Fruit fly (Drosophila melanogaster) whole organism, embryonic: ENCODE data around the gene GluProRS.
A peak's percentile ranks its signal among the peaks of the same experiment; 100 is the strongest.

Experiments
- Antp ChIP-seq: fragments of 200-800 bp; sonication (Bioruptor generic); optimal IDR thresholded peaks from 3 replicates; lab custom pipeline; 2016; ENCODE audit warnings: missing biosample characterization, missing genetic modification characterization
- B-H1 ChIP-seq: fragments of 200-800 bp; sonication (Bioruptor generic); IDR thresholded peaks from 3 replicates; pipeline ENCODE4 v1.3.6; 2022; ENCODE audit warnings: missing biosample characterization, missing genetic modification characterization
- CG10366 ChIP-seq: fragments of 200-800 bp; sonication (Bioruptor generic); IDR thresholded peaks from 2 replicates; pipeline ENCODE4 v1.3.6; 2022; ENCODE audit warnings: missing biosample characterization, missing genetic modification characterization
- CG11398 ChIP-seq: fragments of 200-800 bp; sonication (Bioruptor generic); optimal IDR thresholded peaks from 2 replicates; lab custom pipeline; 2016; ENCODE audit warnings: missing biosample characterization, missing genetic modification characterization
- CG13624 ChIP-seq: fragments of 200-800 bp; sonication (Bioruptor generic); optimal IDR thresholded peaks from 2 replicates; lab custom pipeline; 2016; ENCODE audit warnings: missing biosample characterization, missing genetic modification characterization
- CG14014 ChIP-seq: fragments of 200-800 bp; sonication (Bioruptor generic); IDR thresholded peaks from 2 replicates; pipeline ENCODE4 v1.3.6; 2022; ENCODE audit warnings: missing biosample characterization, missing genetic modification characterization
- CG15073 ChIP-seq: fragments of 200-800 bp; sonication (Bioruptor generic); optimal IDR thresholded peaks from 2 replicates; lab custom pipeline; 2016; ENCODE audit warnings: missing biosample characterization, missing genetic modification characterization
- CG1602 ChIP-seq: fragments of 200-800 bp; sonication (Bioruptor generic); optimal IDR thresholded peaks from 3 replicates; lab custom pipeline; 2016; ENCODE audit warnings: missing biosample characterization, missing genetic modification characterization
- CG16863 ChIP-seq: fragments of 200-800 bp; sonication (Bioruptor generic); optimal IDR thresholded peaks from 3 replicates; lab custom pipeline; 2016; ENCODE audit warnings: missing biosample characterization, missing genetic modification characterization
- CG17359 ChIP-seq: fragments of 200-800 bp; sonication (Bioruptor generic); optimal IDR thresholded peaks from 3 replicates; lab custom pipeline; 2018; ENCODE audit warnings: missing biosample characterization, mild to moderate bottlenecking, missing genetic modification characterization, moderate library complexity
- CG17361 ChIP-seq: fragments of 200-800 bp; sonication (Bioruptor generic); IDR thresholded peaks from 3 replicates; pipeline ENCODE4 v1.3.6; 2022; ENCODE audit warnings: missing biosample characterization, missing genetic modification characterization
- CG17385 ChIP-seq: fragments of 200-800 bp; sonication (Bioruptor generic); optimal IDR thresholded peaks from 3 replicates; lab custom pipeline; 2018; ENCODE audit warnings: missing biosample characterization, mild to moderate bottlenecking, missing genetic modification characterization
- CG31224 ChIP-seq: fragments of 200-800 bp; sonication (Bioruptor generic); IDR thresholded peaks from 2 replicates; pipeline ENCODE4 v1.3.6; 2022; ENCODE audit warnings: missing biosample characterization, missing genetic modification characterization
- CG4360 ChIP-seq: fragments of 200-800 bp; sonication (Bioruptor generic); IDR thresholded peaks from 2 replicates; pipeline ENCODE4 v1.3.6; 2022; ENCODE audit warnings: missing biosample characterization, missing genetic modification characterization
- CG4404 ChIP-seq: fragments of 200-800 bp; sonication (Bioruptor generic); IDR thresholded peaks from 2 replicates; pipeline ENCODE4 v1.3.6; 2022; ENCODE audit warnings: missing biosample characterization, missing genetic modification characterization
- CG6272 ChIP-seq: fragments of 200-800 bp; sonication (Bioruptor generic); IDR thresholded peaks from 2 replicates; pipeline ENCODE4 v1.3.6; 2022; ENCODE audit warnings: missing biosample characterization, missing genetic modification characterization
- CG6683 ChIP-seq: fragments of 200-800 bp; sonication (Bioruptor generic); optimal IDR thresholded peaks from 2 replicates; lab custom pipeline; 2017; ENCODE audit warnings: missing biosample characterization, mild to moderate bottlenecking, missing genetic modification characterization, missing genetic modification reagents
- CG7786 ChIP-seq: fragments of 200-800 bp; sonication (Bioruptor generic); optimal IDR thresholded peaks from 2 replicates; lab custom pipeline; 2016; ENCODE audit warnings: missing biosample characterization, missing genetic modification characterization
- D19B ChIP-seq: fragments of 200-800 bp; sonication (Bioruptor generic); optimal IDR thresholded peaks from 2 replicates; lab custom pipeline; 2017; ENCODE audit warnings: missing biosample characterization, mild to moderate bottlenecking, missing genetic modification characterization
- Dad ChIP-seq: fragments of 200-800 bp; sonication (Bioruptor generic); optimal IDR thresholded peaks from 3 replicates; lab custom pipeline; 2016; ENCODE audit warnings: missing biosample characterization, missing genetic modification characterization
- Doc2 ChIP-seq: fragments of 200-800 bp; sonication (Bioruptor generic); IDR thresholded peaks from 2 replicates; pipeline ENCODE4 v1.3.6; 2022; ENCODE audit warnings: missing biosample characterization, missing genetic modification characterization
- Doc3 ChIP-seq: fragments of 200-800 bp; sonication (Bioruptor generic); IDR thresholded peaks from 3 replicates; pipeline ENCODE4 v1.3.6; 2022; ENCODE audit warnings: missing biosample characterization, missing genetic modification characterization; ENCODE audit not compliant: partially characterized antibody
- Dp ChIP-seq: fragments of 200-800 bp; sonication (Bioruptor generic); optimal IDR thresholded peaks from 2 replicates; lab custom pipeline; 2018; ENCODE audit warnings: missing biosample characterization, mild to moderate bottlenecking, missing genetic modification characterization, moderate library complexity
- E2f1 ChIP-seq: fragments of 200-800 bp; sonication (Bioruptor generic); IDR thresholded peaks from 2 replicates; pipeline ENCODE4 v1.3.6; 2022; ENCODE audit warnings: missing biosample characterization, missing genetic modification characterization
- Gsc ChIP-seq: fragments of 200-800 bp; sonication (Bioruptor generic); IDR thresholded peaks from 2 replicates; pipeline ENCODE4 v1.3.6; 2022; ENCODE audit warnings: missing biosample characterization, missing genetic modification characterization
- H15 ChIP-seq: fragments of 200-800 bp; sonication (Bioruptor generic); IDR thresholded peaks from 3 replicates; pipeline ENCODE4 v1.3.6; 2022; ENCODE audit warnings: missing biosample characterization, missing genetic modification characterization
- Hey ChIP-seq: fragments of 200-800 bp; sonication (Bioruptor generic); optimal IDR thresholded peaks from 3 replicates; lab custom pipeline; 2018; ENCODE audit warnings: missing biosample characterization, mild to moderate bottlenecking, missing genetic modification characterization
- Lhr ChIP-seq: fragments of 200-800 bp; sonication (Bioruptor generic); optimal IDR thresholded peaks from 3 replicates; lab custom pipeline; 2017; ENCODE audit warnings: mild to moderate bottlenecking, missing biosample characterization, missing genetic modification reagents, missing genetic modification characterization
- Mes4 ChIP-seq: fragments of 200-800 bp; sonication (Bioruptor generic); optimal IDR thresholded peaks from 2 replicates; lab custom pipeline; 2016; ENCODE audit warnings: missing biosample characterization, missing genetic modification characterization
- Six4 ChIP-seq: fragments of 200-800 bp; sonication (Bioruptor generic); optimal IDR thresholded peaks from 2 replicates; lab custom pipeline; 2016; ENCODE audit warnings: missing biosample characterization, missing genetic modification characterization
- Spps ChIP-seq: fragments of 200-800 bp; sonication (Bioruptor generic); optimal IDR thresholded peaks from 2 replicates; lab custom pipeline; 2018; ENCODE audit warnings: missing biosample characterization, mild to moderate bottlenecking, missing genetic modification characterization
- YL-1 ChIP-seq: fragments of 200-800 bp; sonication (Bioruptor generic); optimal IDR thresholded peaks from 3 replicates; lab custom pipeline; 2017; ENCODE audit warnings: missing biosample characterization, mild to moderate bottlenecking, missing genetic modification characterization
- ci ChIP-seq: fragments of 200-800 bp; sonication (Bioruptor generic); IDR thresholded peaks from 3 replicates; pipeline ENCODE4 v1.3.6; 2022; ENCODE audit warnings: missing biosample characterization, missing genetic modification characterization
- crol ChIP-seq: fragments of 200-800 bp; sonication (Bioruptor generic); IDR thresholded peaks from 2 replicates; pipeline ENCODE4 v1.3.6; 2022; ENCODE audit warnings: missing biosample characterization, missing genetic modification characterization
- ewg ChIP-seq: fragments of 200-800 bp; sonication (Bioruptor generic); optimal IDR thresholded peaks from 3 replicates; lab custom pipeline; 2017; ENCODE audit warnings: mild to moderate bottlenecking, missing biosample characterization, missing genetic modification reagents, missing genetic modification characterization
- fd64A ChIP-seq: fragments of 200-800 bp; sonication (Bioruptor generic); optimal IDR thresholded peaks from 3 replicates; lab custom pipeline; 2018; ENCODE audit warnings: missing biosample characterization, mild to moderate bottlenecking, missing genetic modification characterization
- her ChIP-seq: fragments of 200-800 bp; sonication (Bioruptor generic); optimal IDR thresholded peaks from 2 replicates; lab custom pipeline; 2016; ENCODE audit warnings: missing biosample characterization, missing genetic modification characterization
- insv ChIP-seq, 2 experiments: fragments of 200-800 bp; sonication (Bioruptor generic); optimal IDR thresholded peaks; 3 replicates each; lab custom pipeline; 2016 to 2018; ENCODE audit warnings: missing biosample characterization in 2 of 2, missing genetic modification characterization in 2 of 2
- knrl ChIP-seq: fragments of 200-800 bp; sonication (Bioruptor generic); IDR thresholded peaks from 3 replicates; pipeline ENCODE4 v1.3.6; 2022; ENCODE audit warnings: missing biosample characterization, missing genetic modification characterization; ENCODE audit not compliant: partially characterized antibody
- mam ChIP-seq: fragments of 200-800 bp; sonication (Bioruptor generic); optimal IDR thresholded peaks from 3 replicates; lab custom pipeline; 2016; ENCODE audit warnings: missing biosample characterization, missing genetic modification characterization
- pnt ChIP-seq: fragments of 200-800 bp; sonication (Bioruptor generic); optimal IDR thresholded peaks from 3 replicates; lab custom pipeline; 2016; ENCODE audit warnings: missing biosample characterization, missing genetic modification characterization
- pros ChIP-seq: fragments of 200-800 bp; sonication (Bioruptor generic); optimal IDR thresholded peaks from 3 replicates; lab custom pipeline; 2019; ENCODE audit warnings: missing biosample characterization, mild to moderate bottlenecking, missing genetic modification characterization, moderate library complexity
- sens ChIP-seq: fragments of 200-800 bp; sonication (Bioruptor generic); peaks from one replicate; lab custom pipeline; 2016; ENCODE audit warnings: missing biosample characterization, missing genetic modification characterization
- so ChIP-seq: fragments of 200-800 bp; sonication (Bioruptor generic); IDR thresholded peaks from 3 replicates; pipeline ENCODE4 v1.3.6; 2022; ENCODE audit warnings: missing biosample characterization, missing genetic modification characterization
- tll ChIP-seq, 2 experiments: fragments of 200-800 bp in 1 of 2; fragments of >200 bp in 1 of 2; sonication (Bioruptor generic) in 1 of 2; optimal IDR thresholded peaks; 2 replicates each; lab custom pipeline; 2017 to 2019; ENCODE audit warnings: missing biosample characterization in 2 of 2, missing genetic modification characterization in 2 of 2, mild to moderate bottlenecking in 1 of 2, moderate library complexity in 1 of 2
- toy ChIP-seq: fragments of 200-800 bp; sonication (Bioruptor generic); IDR thresholded peaks from 2 replicates; pipeline ENCODE4 v1.3.6; 2022; ENCODE audit warnings: missing biosample characterization, missing genetic modification characterization
- usp ChIP-seq: fragments of >200 bp; optimal IDR thresholded peaks from 2 replicates; lab custom pipeline; 2017; ENCODE audit warnings: missing biosample characterization, missing genetic modification characterization
- vnd ChIP-seq: fragments of 200-800 bp; sonication (Bioruptor generic); IDR thresholded peaks from 3 replicates; pipeline ENCODE4 v1.3.6; 2022; ENCODE audit warnings: missing biosample characterization, missing genetic modification characterization; ENCODE audit not compliant: partially characterized antibody
- zen ChIP-seq: fragments of 200-800 bp; sonication (Bioruptor generic); optimal IDR thresholded peaks from 3 replicates; lab custom pipeline; 2018; ENCODE audit warnings: missing biosample characterization, mild to moderate bottlenecking, missing genetic modification characterization, moderate library complexity

Gene GluProRS

dm6 chr3R:23992823-23993797 lies 34.9 kb upstream of the GluProRS start, which contains the start of the genes Epp and Rab7 (continued):
- peak; percentile 2 for TF ChIP-seq Lhr
- peak; percentile 59 for TF ChIP-seq her (GFP tag; lab: Kevin White, UChicago)
- TF ChIP-seq B-H1 (GFP tag; lab: Robert Waterston, UW): no peak
- peak; percentile 82 for TF ChIP-seq CG4360 (GFP tag; lab: Robert Waterston, UW)
- no peak for TF ChIP-seq CG4404 (GFP tag; lab: Robert Waterston, UW)
- peak; percentile 51 for TF ChIP-seq Antp (GFP tag; lab: Kevin White, UChicago)
- TF ChIP-seq H15 (GFP tag; lab: Robert Waterston, UW): no peak
- TF ChIP-seq Dad (GFP tag; lab: Kevin White, UChicago): peak; percentile 36
- 0 out of 2 replicates have a peak, but pooled peaks have one; percentile 9 for TF ChIP-seq CG6272 (GFP tag; lab: Robert Waterston, UW)
- TF ChIP-seq Doc3: peak; percentile 84
- peak; percentile 66 for TF ChIP-seq crol
- no peak for TF ChIP-seq CG10366 (GFP tag; lab: Robert Waterston, UW)
- TF ChIP-seq Hey (tag; lab: Kevin White, UChicago): no peak
- peak; percentile 43 for TF ChIP-seq CG17385
- peak; percentile 89 for TF ChIP-seq sens (GFP tag; lab: Kevin White, UChicago)
- TF ChIP-seq tll (GFP tag; optimal IDR thresholded peaks at IDR 0.05; lab: Kevin White, UChicago): peak in 1 of 2 experiments; percentile 0
- no peak for TF ChIP-seq pros
- peak; percentile 32; the same call in 1 of the 3 replicates for TF ChIP-seq ci (GFP tag; lab: Robert Waterston, UW)
- TF ChIP-seq CG17359 (tag; lab: Kevin White, UChicago): no peak
- TF ChIP-seq Doc2 (GFP tag; lab: Robert Waterston, UW): no peak
- TF ChIP-seq Six4 (GFP tag; lab: Kevin White, UChicago): no peak
- peak; percentile 60 for TF ChIP-seq zen (tag; lab: Kevin White, UChicago)
- TF ChIP-seq insv (GFP tag; optimal IDR thresholded peaks at IDR 0.05; lab: Kevin White, UChicago): no peak
- peak; percentile 36 for TF ChIP-seq CG16863
- no peak for TF ChIP-seq so (GFP tag; lab: Robert Waterston, UW)
- TF ChIP-seq E2f1: no peak
- TF ChIP-seq knrl (GFP tag; lab: Robert Waterston, UW): peak; percentile 91
- TF ChIP-seq Dp: peak; percentile 11
- TF ChIP-seq pnt (GFP tag; lab: Kevin White, UChicago): no peak
- no peak for TF ChIP-seq toy (GFP tag; lab: Robert Waterston, UW)
- peak; percentile 97 for TF ChIP-seq CG13624 (GFP tag; lab: Kevin White, UChicago)
- peak; percentile 12 for TF ChIP-seq ewg (GFP tag; lab: Kevin White, UChicago)
- no peak for TF ChIP-seq usp (GFP tag; lab: Kevin White, UChicago)
- TF ChIP-seq CG11398 (GFP tag; lab: Kevin White, UChicago): no peak
- no peak for TF ChIP-seq CG1602
- TF ChIP-seq mam (GFP tag; lab: Kevin White, UChicago): peak; percentile 53
- 0 out of 2 replicates have a peak, but pooled peaks have one; percentile 15 for TF ChIP-seq CG14014
- TF ChIP-seq Gsc (GFP tag; lab: Robert Waterston, UW): no peak
- TF ChIP-seq CG6683 (GFP tag; lab: Kevin White, UChicago): peak; percentile 32
- TF ChIP-seq vnd (GFP tag; lab: Robert Waterston, UW): peak; percentile 91
- TF ChIP-seq CG7786 (GFP tag; lab: Kevin White, UChicago): peak; percentile 23
- no peak for TF ChIP-seq Spps (tag; lab: Kevin White, UChicago)
- no peak for TF ChIP-seq fd64A (GFP tag; lab: Kevin White, UChicago)
- TF ChIP-seq YL-1 (GFP tag; lab: Kevin White, UChicago): peak; percentile 98
- no peak for TF ChIP-seq D19B (GFP tag; lab: Kevin White, UChicago)
- TF ChIP-seq Mes4 (GFP tag; lab: Kevin White, UChicago): no peak
- TF ChIP-seq CG17361 (GFP tag; lab: Robert Waterston, UW): peak; percentile 50; the same call in 2 of the 3 replicates
- no peak for TF ChIP-seq CG15073 (GFP tag; lab: Kevin White, UChicago)
- TF ChIP-seq CG31224: peak; percentile 52
